Fruit fly (Drosophila melanogaster) whole organism, embryonic: Measurements from ENCODE around the gene Tmtc4.

ENCODE experiments used
- Atf6 ChIP-seq: fragments of 200-800 bp; sonication (Bioruptor generic); IDR thresholded peaks from 2 replicates; pipeline ENCODE4 v1.3.6; 2022; ENCODE audit warnings: missing biosample characterization, missing genetic modification characterization
- Awh ChIP-seq: fragments of 200-800 bp; sonication (Bioruptor generic); IDR thresholded peaks from 2 replicates; pipeline ENCODE4, ENCODE4 v1.3.6; 2022; ENCODE audit warnings: missing biosample characterization, missing genetic modification characterization
- Bgb ChIP-seq: fragments of 200-800 bp; sonication (Bioruptor generic); IDR thresholded peaks from 2 replicates; pipeline ENCODE4 v1.3.6; 2022; ENCODE audit warnings: missing biosample characterization, missing genetic modification characterization; ENCODE audit not compliant: partially characterized antibody
- C15 ChIP-seq: fragments of 200-800 bp; sonication (Bioruptor generic); IDR thresholded peaks from 3 replicates; pipeline ENCODE4 v1.3.6; 2022; ENCODE audit warnings: missing biosample characterization, missing genetic modification characterization
- CG10147 ChIP-seq: fragments of 200-800 bp; sonication (Bioruptor generic); optimal IDR thresholded peaks from 2 replicates; lab custom pipeline; 2019; ENCODE audit warnings: missing biosample characterization, mild to moderate bottlenecking, missing genetic modification characterization, moderate library complexity
- CG10431 ChIP-seq: fragments of 200-800 bp; sonication (Bioruptor generic); optimal IDR thresholded peaks from 3 replicates; lab custom pipeline; 2018; ENCODE audit warnings: missing biosample characterization, mild to moderate bottlenecking, missing genetic modification characterization
- CG10565 ChIP-seq: fragments of 200-800 bp; sonication (Bioruptor generic); optimal IDR thresholded peaks from 3 replicates; lab custom pipeline; 2016; ENCODE audit warnings: missing biosample characterization, mild to moderate bottlenecking, missing genetic modification characterization
- CG11085 ChIP-seq: fragments of 200-800 bp; sonication (Bioruptor generic); IDR thresholded peaks from 2 replicates; pipeline ENCODE4 v1.3.6; 2022; ENCODE audit warnings: missing biosample characterization, missing genetic modification characterization
- CG12769 ChIP-seq: fragments of 200-800 bp; sonication (Bioruptor generic); optimal IDR thresholded peaks from 2 replicates; lab custom pipeline; 2019; ENCODE audit warnings: missing biosample characterization, mild to moderate bottlenecking, missing genetic modification characterization, moderate library complexity
- CG12942 ChIP-seq: fragments of 200-800 bp; sonication (Bioruptor generic); optimal IDR thresholded peaks from 3 replicates; lab custom pipeline; 2016; ENCODE audit warnings: missing biosample characterization, missing genetic modification characterization
- CG15479 ChIP-seq: fragments of 200-800 bp; sonication (Bioruptor generic); optimal IDR thresholded peaks from 3 replicates; lab custom pipeline; 2019; ENCODE audit warnings: missing biosample characterization, mild to moderate bottlenecking, missing genetic modification characterization, moderate library complexity
- CG17568 ChIP-seq: fragments of 200-800 bp; sonication (Bioruptor generic); optimal IDR thresholded peaks from 2 replicates; lab custom pipeline; 2018; ENCODE audit warnings: missing biosample characterization, mild to moderate bottlenecking, missing genetic modification characterization, moderate library complexity
- CG18599 ChIP-seq: fragments of 200-800 bp; sonication (Bioruptor generic); optimal IDR thresholded peaks from 3 replicates; lab custom pipeline; 2017; ENCODE audit warnings: missing biosample characterization, missing genetic modification characterization, mild to moderate bottlenecking, moderate library complexity, missing genetic modification reagents
- CG31441 ChIP-seq: fragments of 200-800 bp; sonication (Bioruptor generic); IDR thresholded peaks from 2 replicates; pipeline ENCODE4 v1.3.6; 2022; ENCODE audit warnings: missing biosample characterization, missing genetic modification characterization
- CG4282 ChIP-seq: fragments of 200-800 bp; sonication (Bioruptor generic); optimal IDR thresholded peaks from 2 replicates; lab custom pipeline; 2016; ENCODE audit warnings: missing biosample characterization, missing genetic modification characterization
- CG4328 ChIP-seq: fragments of 200-800 bp; sonication (Bioruptor generic); optimal IDR thresholded peaks from 3 replicates; lab custom pipeline; 2017; ENCODE audit warnings: missing biosample characterization, missing genetic modification reagents, missing genetic modification characterization
- CG7987 ChIP-seq: fragments of 200-800 bp; sonication (Bioruptor generic); optimal IDR thresholded peaks from 2 replicates; lab custom pipeline; 2018; ENCODE audit warnings: missing biosample characterization, mild to moderate bottlenecking, missing genetic modification characterization, moderate library complexity
- CG9609 ChIP-seq: fragments of 200-800 bp; sonication (Bioruptor generic); optimal IDR thresholded peaks from 3 replicates; lab custom pipeline; 2016; ENCODE audit warnings: missing biosample characterization, missing genetic modification characterization
- Camta ChIP-seq: fragments of 200-800 bp; sonication (Bioruptor generic); optimal IDR thresholded peaks from 2 replicates; lab custom pipeline; 2016; ENCODE audit warnings: missing biosample characterization, missing genetic modification characterization
- Fer2 ChIP-seq: fragments of 200-800 bp; sonication (Bioruptor generic); optimal IDR thresholded peaks from 2 replicates; lab custom pipeline; 2018; ENCODE audit warnings: missing biosample characterization, mild to moderate bottlenecking, missing genetic modification characterization, moderate library complexity
- Hand ChIP-seq: fragments of 200-800 bp; sonication (Bioruptor generic); optimal IDR thresholded peaks from 2 replicates; lab custom pipeline; 2017; ENCODE audit warnings: mild to moderate bottlenecking, missing biosample characterization, missing genetic modification reagents, missing genetic modification characterization
- HmgD ChIP-seq: fragments of 200-800 bp; sonication (Bioruptor generic); optimal IDR thresholded peaks from 3 replicates; lab custom pipeline; 2016; ENCODE audit warnings: missing biosample characterization, missing genetic modification characterization
- Med ChIP-seq: fragments of 200-800 bp; sonication (Bioruptor generic); peaks from one replicate; lab custom pipeline; 2016; ENCODE audit warnings: missing biosample characterization, missing genetic modification characterization, mild to moderate bottlenecking, inconsistent platforms, moderate library complexity
- Myb ChIP-seq: fragments of 200-800 bp; sonication (Bioruptor generic); optimal IDR thresholded peaks from 2 replicates; lab custom pipeline; 2016; ENCODE audit warnings: missing biosample characterization, missing genetic modification characterization
- Ravus ChIP-seq: fragments of 200-800 bp; sonication (Bioruptor generic); IDR thresholded peaks from 2 replicates; pipeline ENCODE4 v1.3.6; 2022; ENCODE audit warnings: missing biosample characterization, missing genetic modification characterization
- Sin3A ChIP-seq: fragments of >200 bp; optimal IDR thresholded peaks from 2 replicates; lab custom pipeline; 2018
- Sox102F ChIP-seq: fragments of 200-800 bp; sonication (Bioruptor generic); optimal IDR thresholded peaks from 2 replicates; lab custom pipeline; 2018; ENCODE audit warnings: missing biosample characterization, mild to moderate bottlenecking, missing genetic modification characterization, moderate library complexity
- TFAM ChIP-seq: fragments of 200-800 bp; sonication (Bioruptor generic); optimal IDR thresholded peaks from 2 replicates; lab custom pipeline; 2017; ENCODE audit warnings: missing biosample characterization, missing genetic modification characterization, inconsistent platforms
- Xbp1 ChIP-seq: fragments of 200-800 bp; sonication (Bioruptor generic); optimal IDR thresholded peaks from 3 replicates; lab custom pipeline; 2016; ENCODE audit warnings: missing biosample characterization, mild to moderate bottlenecking, missing genetic modification characterization
- ac ChIP-seq: fragments of 200-800 bp; sonication (Bioruptor generic); optimal IDR thresholded peaks from 3 replicates; lab custom pipeline; 2017; ENCODE audit warnings: missing biosample characterization, mild to moderate bottlenecking, missing genetic modification characterization
- ara ChIP-seq: fragments of 200-800 bp; sonication (Bioruptor generic); IDR thresholded peaks from 2 replicates; pipeline ENCODE4 v1.3.6; 2022; ENCODE audit warnings: missing biosample characterization, missing genetic modification characterization
- btn ChIP-seq: fragments of 200-800 bp; sonication (Bioruptor generic); optimal IDR thresholded peaks from 2 replicates; lab custom pipeline; 2016; ENCODE audit warnings: missing biosample characterization, missing genetic modification characterization
- cg ChIP-seq: fragments of 200-800 bp; sonication (Bioruptor generic); optimal IDR thresholded peaks from 3 replicates; lab custom pipeline; 2019; ENCODE audit warnings: missing biosample characterization, mild to moderate bottlenecking, missing genetic modification characterization, moderate library complexity
- chinmo ChIP-seq: fragments of 200-800 bp; sonication (Bioruptor generic); IDR thresholded peaks from 4 replicates; pipeline ENCODE4 v1.3.6; 2022; ENCODE audit warnings: missing biosample characterization, missing genetic modification characterization; ENCODE audit not compliant: partially characterized antibody
- chm ChIP-seq: fragments of 200-800 bp; sonication (Bioruptor generic); IDR thresholded peaks from 2 replicates; pipeline ENCODE4 v1.3.6; 2022; ENCODE audit warnings: missing biosample characterization, missing genetic modification characterization
- corto ChIP-seq: fragments of 200-800 bp; sonication (Bioruptor generic); optimal IDR thresholded peaks from 2 replicates; lab custom pipeline; 2016; ENCODE audit warnings: missing biosample characterization, mild to moderate bottlenecking, missing genetic modification characterization, moderate library complexity
- da ChIP-seq: fragments of 200-800 bp; sonication (Bioruptor generic); optimal IDR thresholded peaks from 2 replicates; lab custom pipeline; 2016; ENCODE audit warnings: missing biosample characterization, missing genetic modification characterization
- exex ChIP-seq: fragments of 200-800 bp; sonication (Bioruptor generic); optimal IDR thresholded peaks from 4 replicates; lab custom pipeline; 2018; ENCODE audit warnings: missing biosample characterization, mild to moderate bottlenecking, missing genetic modification characterization, moderate library complexity
- fru ChIP-seq: fragments of >200 bp; optimal IDR thresholded peaks from 2 replicates; lab custom pipeline; 2017
- gce ChIP-seq: fragments of 200-800 bp; sonication (Bioruptor generic); IDR thresholded peaks from 3 replicates; pipeline ENCODE4 v1.3.6; 2022; ENCODE audit warnings: missing biosample characterization, missing genetic modification characterization
- kah ChIP-seq: fragments of 200-800 bp; sonication (Bioruptor generic); optimal IDR thresholded peaks from 2 replicates; lab custom pipeline; 2018; ENCODE audit warnings: missing biosample characterization, mild to moderate bottlenecking, missing genetic modification characterization
- kay ChIP-seq: fragments of 200-800 bp; sonication (Bioruptor generic); optimal IDR thresholded peaks from 2 replicates; lab custom pipeline; 2016; ENCODE audit warnings: missing biosample characterization, missing genetic modification characterization
- lab ChIP-seq: fragments of 200-800 bp; sonication (Bioruptor generic); optimal IDR thresholded peaks from 3 replicates; lab custom pipeline; 2017; ENCODE audit warnings: missing biosample characterization, missing genetic modification characterization, mild to moderate bottlenecking, moderate library complexity, missing genetic modification reagents
- mam ChIP-seq: fragments of 200-800 bp; sonication (Bioruptor generic); optimal IDR thresholded peaks from 3 replicates; lab custom pipeline; 2016; ENCODE audit warnings: missing biosample characterization, missing genetic modification characterization
- oc ChIP-seq: fragments of 200-800 bp; sonication (Bioruptor generic); optimal IDR thresholded peaks from 2 replicates; lab custom pipeline; 2018; ENCODE audit warnings: missing biosample characterization, mild to moderate bottlenecking, missing genetic modification characterization, moderate library complexity
- org-1 ChIP-seq: fragments of 200-800 bp; sonication (Bioruptor generic); optimal IDR thresholded peaks from 2 replicates; lab custom pipeline; 2017; ENCODE audit warnings: missing biosample characterization, missing genetic modification characterization
- schlank ChIP-seq: fragments of 200-800 bp; sonication (Bioruptor generic); optimal IDR thresholded peaks from 2 replicates; lab custom pipeline; 2018; ENCODE audit warnings: missing biosample characterization, mild to moderate bottlenecking, missing genetic modification characterization
- sim ChIP-seq: fragments of 200-800 bp; sonication (Bioruptor generic); IDR thresholded peaks from 2 replicates; pipeline ENCODE4 v1.3.6; 2022; ENCODE audit warnings: missing biosample characterization, missing genetic modification characterization
- sqz ChIP-seq: fragments of 200-800 bp; sonication (Bioruptor generic); optimal IDR thresholded peaks from 3 replicates; lab custom pipeline; 2018; ENCODE audit warnings: missing biosample characterization, mild to moderate bottlenecking, missing genetic modification characterization
- wek ChIP-seq: fragments of 200-800 bp; sonication (Bioruptor generic); optimal IDR thresholded peaks from 3 replicates; lab custom pipeline; 2018; ENCODE audit warnings: missing biosample characterization, mild to moderate bottlenecking, missing genetic modification characterization, moderate library complexity
- yki ChIP-seq: fragments of >200 bp; optimal IDR thresholded peaks from 3 replicates; lab custom pipeline; 2018

Gene Tmtc4

DNA sequence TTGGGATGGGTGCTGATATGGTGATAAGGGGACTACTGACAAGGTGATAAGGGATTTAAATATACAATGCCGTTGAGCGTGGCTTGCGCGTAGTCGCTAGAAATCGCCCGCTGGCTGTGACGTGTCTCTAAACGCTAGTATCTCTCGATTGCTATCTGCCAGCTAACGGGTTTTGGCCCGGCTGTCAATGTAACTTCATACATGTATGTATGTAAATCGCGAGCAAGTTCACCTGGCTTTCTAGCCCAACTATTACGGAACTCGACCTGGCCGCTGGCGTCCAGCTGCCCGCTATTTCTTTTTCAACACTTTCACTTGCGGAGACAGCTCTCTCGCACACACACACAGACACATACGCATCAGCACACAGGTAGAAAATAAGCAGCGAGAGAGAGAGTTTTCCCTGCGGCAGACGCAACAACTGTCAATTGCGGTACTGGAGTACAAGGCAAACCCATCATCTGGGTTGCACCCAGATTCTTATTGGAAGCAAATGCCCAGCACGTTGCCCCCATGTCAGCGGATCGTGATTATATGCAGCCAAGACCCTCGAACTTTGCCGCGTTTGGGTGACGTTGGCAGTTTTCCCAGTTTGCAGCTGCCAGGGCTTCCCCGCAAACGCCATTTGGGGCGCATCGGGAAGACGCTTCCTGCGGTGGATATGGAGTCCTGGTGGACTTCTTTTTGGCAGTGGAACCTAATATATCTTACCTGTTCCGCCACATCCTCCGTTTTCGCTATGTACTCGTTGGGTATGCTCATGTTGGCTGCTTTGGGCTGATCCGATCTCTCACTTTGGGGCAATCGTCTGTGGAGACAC lies 5.6 kb upstream of the Tmtc4 start (continued):
- TF ChIP-seq chm (no peak), CG31441 (GFP tag; lab: Robert Waterston, UW) (no peak), fru (lab: Kevin White, UChicago) (no peak), Sox102F (GFP tag; lab: Kevin White, UChicago) (no peak), btn (GFP tag; lab: Kevin White, UChicago) (no peak), CG15479 (GFP tag; lab: Kevin White, UChicago) (peak; percentile 80), Bgb (GFP tag; lab: Robert Waterston, UW) (no peak), Awh (no peak), Myb (no peak), sim (GFP tag; lab: Robert Waterston, UW) (0 out of 2 replicates have a peak, but pooled peaks have one; percentile 7), CG17568 (no peak), schlank (tag; lab: Kevin White, UChicago) (no peak), mam (GFP tag; lab: Kevin White, UChicago) (no peak), org-1 (GFP tag; lab: Kevin White, UChicago) (no peak), Fer2 (tag; lab: Kevin White, UChicago) (no peak), CG4282 (GFP tag; lab: Kevin White, UChicago) (no peak), cg (peak; percentile 76), CG12942 (GFP tag; lab: Kevin White, UChicago) (no peak), kah (GFP tag; lab: Kevin White, UChicago) (no peak), CG4328 (GFP tag; lab: Kevin White, UChicago) (no peak), C15 (GFP tag; lab: Robert Waterston, UW) (no peak), Xbp1 (GFP tag; lab: Kevin White, UChicago) (peak; percentile 51), gce (GFP tag; lab: Robert Waterston, UW) (no peak), TFAM (GFP tag; lab: Kevin White, UChicago) (no peak), da (GFP tag; lab: Kevin White, UChicago) (no peak), CG18599 (no peak), CG12769 (peak; percentile 31), HmgD (GFP tag; lab: Kevin White, UChicago) (no peak), Ravus (GFP tag; lab: Robert Waterston, UW) (no peak), chinmo (GFP tag; lab: Robert Waterston, UW) (no peak), sqz (no peak), CG9609 (no peak), Hand (no peak), ac (peak; percentile 10), Camta (no peak), lab (GFP tag; lab: Kevin White, UChicago) (no peak), Med (GFP tag; lab: Kevin White, UChicago) (peak; percentile 3), corto (GFP tag; lab: Kevin White, UChicago) (no peak), wek (GFP tag; lab: Kevin White, UChicago) (no peak), CG10565 (no peak), CG10431 (peak; percentile 85), CG7987 (GFP tag; lab: Kevin White, UChicago) (no peak), oc (tag; lab: Kevin White, UChicago) (no peak), Sin3A (lab: Kevin White, UChicago) (no peak), Atf6 (GFP tag; lab: Robert Waterston, UW) (no peak), CG10147 (GFP tag; lab: Kevin White, UChicago) (no peak), exex (peak; percentile 3), yki (lab: Kevin White, UChicago) (no peak), CG11085 (GFP tag; lab: Robert Waterston, UW) (no peak), ara (GFP tag; lab: Robert Waterston, UW) (no peak), kay (GFP tag; lab: Kevin White, UChicago) (no peak)
